Fruit fly (Drosophila melanogaster) whole organism, embryonic: ENCODE data around the gene Tfb5.

Experiments used
- CG10565 ChIP-seq: fragments of 200-800 bp; sonication (Bioruptor generic); optimal IDR thresholded peaks from 3 replicates; lab custom pipeline; 2016; ENCODE audit warnings: missing biosample characterization, mild to moderate bottlenecking, missing genetic modification characterization
- CG11093 ChIP-seq: fragments of 200-800 bp; sonication (Bioruptor generic); IDR thresholded peaks from 3 replicates; pipeline ENCODE4 v1.3.6; 2022; ENCODE audit warnings: missing biosample characterization, missing genetic modification characterization
- CG11504 ChIP-seq: fragments of 200-800 bp; sonication (Bioruptor generic); optimal IDR thresholded peaks from 3 replicates; lab custom pipeline; 2019; ENCODE audit warnings: missing biosample characterization, mild to moderate bottlenecking, missing genetic modification characterization, moderate library complexity
- CG11560 ChIP-seq: fragments of 200-800 bp; sonication (Bioruptor generic); IDR thresholded peaks from 3 replicates; pipeline ENCODE4 v1.3.6; 2022; ENCODE audit warnings: missing biosample characterization, missing genetic modification characterization
- CG13296 ChIP-seq: fragments of 200-800 bp; sonication (Bioruptor generic); optimal IDR thresholded peaks from 3 replicates; lab custom pipeline; 2018; ENCODE audit warnings: missing biosample characterization, mild to moderate bottlenecking, missing genetic modification characterization
- CG14050 ChIP-seq: fragments of 200-800 bp; sonication (Bioruptor generic); IDR thresholded peaks from 3 replicates; pipeline ENCODE4 v1.3.6; 2022; ENCODE audit warnings: missing biosample characterization, missing genetic modification characterization
- CG14710 ChIP-seq: fragments of 200-800 bp; sonication (Bioruptor generic); optimal IDR thresholded peaks from 3 replicates; lab custom pipeline; 2019; ENCODE audit warnings: missing biosample characterization, mild to moderate bottlenecking, missing genetic modification characterization, moderate library complexity
- CG15011 ChIP-seq: fragments of 200-800 bp; sonication (Bioruptor generic); optimal IDR thresholded peaks from 3 replicates; lab custom pipeline; 2018; ENCODE audit warnings: missing biosample characterization, mild to moderate bottlenecking, missing genetic modification characterization
- CG15514 ChIP-seq: fragments of 200-800 bp; sonication (Bioruptor generic); optimal IDR thresholded peaks from 3 replicates; lab custom pipeline; 2017; ENCODE audit warnings: missing biosample characterization, missing genetic modification characterization, mild to moderate bottlenecking, moderate library complexity, missing genetic modification reagents
- CG17328 ChIP-seq: fragments of 200-800 bp; sonication (Bioruptor generic); IDR thresholded peaks from 2 replicates; pipeline ENCODE4 v1.3.6; 2022; ENCODE audit warnings: missing biosample characterization, missing genetic modification characterization
- CG18476 ChIP-seq: fragments of 200-800 bp; sonication (Bioruptor generic); optimal IDR thresholded peaks from 2 replicates; lab custom pipeline; 2016; ENCODE audit warnings: missing biosample characterization, mild to moderate bottlenecking, missing genetic modification characterization
- CG2120 ChIP-seq: fragments of 200-800 bp; sonication (Bioruptor generic); optimal IDR thresholded peaks from 3 replicates; lab custom pipeline; 2016; ENCODE audit warnings: missing biosample characterization, missing genetic modification characterization
- CG2202 ChIP-seq: fragments of 200-800 bp; sonication (Bioruptor generic); optimal IDR thresholded peaks from 2 replicates; lab custom pipeline; 2018; ENCODE audit warnings: missing biosample characterization, mild to moderate bottlenecking, missing genetic modification characterization
- CG30020 ChIP-seq: fragments of 200-800 bp; optimal IDR thresholded peaks from 2 replicates; lab custom pipeline; 2019; ENCODE audit warnings: missing biosample characterization, mild to moderate bottlenecking, missing genetic modification characterization, moderate library complexity
- CG3065 ChIP-seq: fragments of 200-800 bp; sonication (Bioruptor generic); optimal IDR thresholded peaks from 2 replicates; lab custom pipeline; 2016; ENCODE audit warnings: missing biosample characterization, missing genetic modification characterization
- CG3847 ChIP-seq: fragments of 200-800 bp; sonication (Bioruptor generic); IDR thresholded peaks from 2 replicates; pipeline ENCODE4 v1.3.6; 2022; ENCODE audit warnings: missing biosample characterization, missing genetic modification characterization
- CG43689 ChIP-seq: fragments of 200-800 bp; sonication (Bioruptor generic); IDR thresholded peaks from 2 replicates; pipeline ENCODE4 v1.3.6; 2022; ENCODE audit warnings: missing biosample characterization, missing genetic modification characterization
- CG7839 ChIP-seq: fragments of 200-800 bp; sonication (Bioruptor generic); optimal IDR thresholded peaks from 3 replicates; lab custom pipeline; 2018; ENCODE audit warnings: missing biosample characterization, mild to moderate bottlenecking, missing genetic modification characterization, moderate library complexity
- CG9437 ChIP-seq: fragments of 200-800 bp; sonication (Bioruptor generic); optimal IDR thresholded peaks from 2 replicates; lab custom pipeline; 2018; ENCODE audit warnings: missing biosample characterization, mild to moderate bottlenecking, missing genetic modification characterization
- CHES-1-like ChIP-seq: fragments of 200-800 bp; sonication (Bioruptor generic); optimal IDR thresholded peaks from 2 replicates; lab custom pipeline; 2016; ENCODE audit warnings: missing biosample characterization, missing genetic modification characterization
- CkIIα-i1 ChIP-seq: fragments of 200-800 bp; sonication (Bioruptor generic); IDR thresholded peaks from 2 replicates; pipeline ENCODE4 v1.3.6; 2022; ENCODE audit warnings: missing biosample characterization, missing genetic modification characterization
- Deaf1 ChIP-seq: fragments of 200-800 bp; optimal IDR thresholded peaks from 3 replicates; lab custom pipeline; 2019; ENCODE audit warnings: missing biosample characterization, mild to moderate bottlenecking, missing genetic modification characterization, moderate library complexity
- HLH54F ChIP-seq: fragments of 200-800 bp; sonication (Bioruptor generic); optimal IDR thresholded peaks from 3 replicates; lab custom pipeline; 2016; ENCODE audit warnings: missing biosample characterization, missing genetic modification characterization
- HmgZ ChIP-seq: fragments of 200-800 bp; sonication (Bioruptor generic); optimal IDR thresholded peaks from 2 replicates; lab custom pipeline; 2018; ENCODE audit warnings: missing biosample characterization, mild to moderate bottlenecking, missing genetic modification characterization
- MBD-R2 ChIP-seq: fragments of 200-800 bp; sonication (Bioruptor generic); IDR thresholded peaks from 2 replicates; pipeline ENCODE4 v1.3.6; 2022; ENCODE audit warnings: missing biosample characterization, missing genetic modification characterization
- NC2β ChIP-seq: fragments of 200-800 bp; sonication (Bioruptor generic); optimal IDR thresholded peaks from 2 replicates; lab custom pipeline; 2016; ENCODE audit warnings: missing biosample characterization, missing genetic modification characterization
- NFAT ChIP-seq: fragments of 200-800 bp; sonication (Bioruptor generic); IDR thresholded peaks from 2 replicates; pipeline ENCODE4 v1.3.6; 2022; ENCODE audit warnings: missing biosample characterization, missing genetic modification characterization
- Neu2 ChIP-seq: fragments of 200-800 bp; sonication (Bioruptor generic); optimal IDR thresholded peaks from 3 replicates; lab custom pipeline; 2016; ENCODE audit warnings: missing biosample characterization, missing genetic modification characterization, borderline replicate concordance
- Nf-YC ChIP-seq: fragments of 200-800 bp; optimal IDR thresholded peaks from 3 replicates; lab custom pipeline; 2019; ENCODE audit warnings: missing biosample characterization, mild to moderate bottlenecking, missing genetic modification characterization, moderate library complexity
- Ssrp ChIP-seq: fragments of 200-800 bp; sonication (Bioruptor generic); optimal IDR thresholded peaks from 2 replicates; lab custom pipeline; 2018; ENCODE audit warnings: missing biosample characterization, mild to moderate bottlenecking, missing genetic modification characterization, moderate library complexity
- ac ChIP-seq: fragments of 200-800 bp; sonication (Bioruptor generic); optimal IDR thresholded peaks from 3 replicates; lab custom pipeline; 2017; ENCODE audit warnings: missing biosample characterization, mild to moderate bottlenecking, missing genetic modification characterization
- btn ChIP-seq: fragments of 200-800 bp; sonication (Bioruptor generic); optimal IDR thresholded peaks from 2 replicates; lab custom pipeline; 2016; ENCODE audit warnings: missing biosample characterization, missing genetic modification characterization
- cad ChIP-seq: fragments of >200 bp; optimal IDR thresholded peaks from 2 replicates; lab custom pipeline; 2017; ENCODE audit warnings: missing biosample characterization, missing genetic modification characterization
- crp ChIP-seq, 2 experiments: fragments of 200-800 bp; sonication (Bioruptor generic); optimal IDR thresholded peaks; 2 replicates in 1 of 2; 3 replicates in 1 of 2; lab custom pipeline; 2017; ENCODE audit warnings: missing biosample characterization in 2 of 2, missing genetic modification characterization in 2 of 2, mild to moderate bottlenecking in 1 of 2, moderate library complexity in 1 of 2
- cwo ChIP-seq: fragments of 200-800 bp; sonication (Bioruptor generic); optimal IDR thresholded peaks from 3 replicates; lab custom pipeline; 2017; ENCODE audit warnings: missing biosample characterization, missing genetic modification characterization, mild to moderate bottlenecking, moderate library complexity, missing genetic modification reagents
- dimm ChIP-seq: fragments of 200-800 bp; sonication (Bioruptor generic); IDR thresholded peaks from 2 replicates; pipeline ENCODE4 v1.3.6; 2022; ENCODE audit warnings: missing biosample characterization, missing genetic modification characterization
- dpn ChIP-seq, 2 experiments: fragments of 200-800 bp; sonication (Bioruptor generic); optimal IDR thresholded peaks; 3 replicates each; lab custom pipeline; 2016; ENCODE audit warnings: missing biosample characterization in 2 of 2, missing genetic modification characterization in 2 of 2
- grau ChIP-seq: fragments of 200-800 bp; optimal IDR thresholded peaks from 3 replicates; lab custom pipeline; 2019; ENCODE audit warnings: missing biosample characterization, mild to moderate bottlenecking, missing genetic modification characterization, moderate library complexity
- lab ChIP-seq: fragments of 200-800 bp; sonication (Bioruptor generic); optimal IDR thresholded peaks from 3 replicates; lab custom pipeline; 2017; ENCODE audit warnings: missing biosample characterization, missing genetic modification characterization, mild to moderate bottlenecking, moderate library complexity, missing genetic modification reagents
- lilli ChIP-seq: fragments of 200-800 bp; sonication (Bioruptor generic); optimal IDR thresholded peaks from 3 replicates; lab custom pipeline; 2016; ENCODE audit warnings: missing biosample characterization, missing genetic modification characterization
- prd ChIP-seq, 3 experiments: fragments of >200 bp in 2 of 3; fragments of 200-800 bp in 1 of 3; sonication (Bioruptor generic) in 1 of 3; optimal IDR thresholded peaks in 2 of 3; IDR thresholded peaks in 1 of 3; 2 replicates in 2 of 3; 3 replicates in 1 of 3; pipeline versions ENCODE4 v1.3.6 to Lab custom; 2017 to 2022; ENCODE audit warnings: missing biosample characterization in 1 of 3, missing genetic modification characterization in 1 of 3
- psq ChIP-seq: fragments of 200-800 bp; sonication (Bioruptor generic); optimal IDR thresholded peaks from 2 replicates; lab custom pipeline; 2017; ENCODE audit warnings: missing biosample characterization, missing genetic modification characterization
- ranshi ChIP-seq: fragments of 200-800 bp; sonication (Bioruptor generic); IDR thresholded peaks from 2 replicates; pipeline ENCODE4 v1.3.6; 2022; ENCODE audit warnings: missing biosample characterization, missing genetic modification characterization
- row ChIP-seq: fragments of 200-800 bp; sonication (Bioruptor generic); IDR thresholded peaks from 3 replicates; pipeline ENCODE4 v1.3.6; 2022; ENCODE audit warnings: missing biosample characterization, missing genetic modification characterization
- seq ChIP-seq: fragments of 200-800 bp; sonication (Bioruptor generic); IDR thresholded peaks from 2 replicates; pipeline ENCODE4 v1.3.6; 2022; ENCODE audit warnings: missing biosample characterization, missing genetic modification characterization
- tio ChIP-seq: fragments of 200-800 bp; sonication (Bioruptor generic); optimal IDR thresholded peaks from 2 replicates; lab custom pipeline; 2017; ENCODE audit warnings: missing biosample characterization, missing genetic modification characterization, inconsistent platforms
- tll ChIP-seq, 2 experiments: fragments of 200-800 bp in 1 of 2; fragments of >200 bp in 1 of 2; sonication (Bioruptor generic) in 1 of 2; optimal IDR thresholded peaks; 2 replicates each; lab custom pipeline; 2017 to 2019; ENCODE audit warnings: missing biosample characterization in 2 of 2, missing genetic modification characterization in 2 of 2, mild to moderate bottlenecking in 1 of 2, moderate library complexity in 1 of 2
- tna ChIP-seq: fragments of 200-800 bp; sonication (Bioruptor generic); IDR thresholded peaks from 2 replicates; pipeline ENCODE4 v1.3.6; 2022; ENCODE audit warnings: missing biosample characterization, missing genetic modification characterization; ENCODE audit not compliant: partially characterized antibody
- ttk ChIP-seq: fragments of 200-800 bp; sonication (Bioruptor generic); IDR thresholded peaks from 2 replicates; pipeline ENCODE4 v2.1.2; 2022; ENCODE audit warnings: missing biosample characterization, missing genetic modification characterization
- unpg ChIP-seq: fragments of 200-800 bp; sonication (Bioruptor generic); optimal IDR thresholded peaks from 3 replicates; lab custom pipeline; 2018; ENCODE audit warnings: missing biosample characterization, mild to moderate bottlenecking, missing genetic modification characterization, moderate library complexity
- yki ChIP-seq: fragments of >200 bp; optimal IDR thresholded peaks from 3 replicates; lab custom pipeline; 2018

Tfb5 gene

dm6 chr2L:5043043-5043442, 32.4 kb upstream of the Tfb5 start, which contains the start of the genes CG33995, CG44000 and CG44001 (continued):
- TF ChIP-seq CG11560 (tag; lab: Robert Waterston, UW) (no peak), grau (tag; lab: Kevin White, UChicago) (peak; percentile 50), CG2120 (peak; percentile 78), row (peak; percentile 39; the same call in 2 of the 3 replicates), CHES-1-like (GFP tag; lab: Kevin White, UChicago) (peak; percentile 56), seq (no peak), tna (GFP tag; lab: Robert Waterston, UW) (no peak), Ssrp (tag; lab: Kevin White, UChicago) (no peak), CG3847 (GFP tag; lab: Robert Waterston, UW) (peak; percentile 75), prd (optimal IDR thresholded peaks at IDR 0.05; lab: Kevin White, UChicago) (no peak), prd (GFP tag; IDR thresholded peaks at IDR 0.05; lab: Robert Waterston, UW) (peak; percentile 40; the same call in 1 of the 3 replicates), CG2202 (tag; lab: Kevin White, UChicago) (no peak), dimm (GFP tag; lab: Robert Waterston, UW) (no peak), yki (lab: Kevin White, UChicago) (no peak), crp (GFP tag; optimal IDR thresholded peaks at IDR 0.05; lab: Kevin White, UChicago) (peak in 1 of 2 experiments; percentile 70), CkIIα-i1 (GFP tag; lab: Robert Waterston, UW) (no peak), CG11504 (tag; lab: Kevin White, UChicago) (peak; percentile 52), Nf-YC (peak; percentile 16), CG9437 (peak; percentile 24), ranshi (GFP tag; lab: Robert Waterston, UW) (0 out of 2 replicates have a peak, but pooled peaks have one; percentile 12), CG15514 (GFP tag; lab: Kevin White, UChicago) (peak; percentile 84), HLH54F (GFP tag; lab: Kevin White, UChicago) (peak; percentile 54), CG11093 (GFP tag; lab: Robert Waterston, UW) (no peak), Deaf1 (tag; lab: Kevin White, UChicago) (peak; percentile 17), Neu2 (GFP tag; lab: Kevin White, UChicago) (no peak), tio (GFP tag; lab: Kevin White, UChicago) (no peak), lilli (peak; percentile 75), psq (GFP tag; lab: Kevin White, UChicago) (no peak), CG3065 (peak; percentile 49), CG15011 (GFP tag; lab: Kevin White, UChicago) (no peak), dpn (GFP tag; optimal IDR thresholded peaks at IDR 0.05; lab: Kevin White, UChicago) (peak; percentile 64 to 76), MBD-R2 (GFP tag; lab: Robert Waterston, UW) (peak; percentile 94), NC2β (GFP tag; lab: Kevin White, UChicago) (peak; percentile 76), HmgZ (peak; percentile 86), cad (no peak), unpg (GFP tag; lab: Kevin White, UChicago) (peak; percentile 46), cwo (GFP tag; lab: Kevin White, UChicago) (no peak), ac (GFP tag; lab: Kevin White, UChicago) (no peak), lab (GFP tag; lab: Kevin White, UChicago) (peak; percentile 47), CG30020 (tag; lab: Kevin White, UChicago) (peak; percentile 36), CG14050 (GFP tag; lab: Robert Waterston, UW) (no peak), CG18476 (no peak), CG14710 (tag; lab: Kevin White, UChicago) (peak; percentile 86), CG43689 (no peak), tll (GFP tag; optimal IDR thresholded peaks at IDR 0.05; lab: Kevin White, UChicago) (no peak), CG17328 (GFP tag; lab: Robert Waterston, UW) (no peak; the same call in 1 of the 2 replicates), CG10565 (GFP tag; lab: Kevin White, UChicago) (no peak), btn (peak; percentile 4), CG7839 (peak; percentile 39), CG13296 (GFP tag; lab: Kevin White, UChicago) (no peak), NFAT (peak; percentile 71), ttk (GFP tag; lab: Robert Waterston, UW) (no peak)
